Fruit fly (Drosophila melanogaster) Kc167 (cell line): ENCODE measurements around the gene Obp22a.

Source experiments
- Myc ChIP-seq: fragments of >200 bp; optimal IDR thresholded peaks from 2 replicates; lab custom pipeline; 2017; ENCODE audit warnings: missing external identifiers
- Sin3A ChIP-seq: fragments of >200 bp; optimal IDR thresholded peaks from 2 replicates; lab custom pipeline; 2018; ENCODE audit warnings: missing external identifiers
- h ChIP-seq: fragments of >200 bp; optimal IDR thresholded peaks from 3 replicates; lab custom pipeline; 2018; ENCODE audit warnings: missing external identifiers
- insv ChIP-seq: fragments of >200 bp; optimal IDR thresholded peaks from 3 replicates; lab custom pipeline; 2018; ENCODE audit warnings: missing external identifiers
- psq ChIP-seq: fragments of >200 bp; optimal IDR thresholded peaks from 2 replicates; lab custom pipeline; 2017; ENCODE audit warnings: missing external identifiers
- ttk ChIP-seq: sonication (Bioruptor generic); optimal IDR thresholded peaks from 2 replicates; lab custom pipeline; 2017; ENCODE audit warnings: missing external identifiers

The Obp22a gene

dm6 chr2L:1959420-1959819 is 32.5 kb downstream of the Obp22a start:
- TF ChIP-seq ttk = no peak
- TF ChIP-seq insv = no peak
- no peak for TF ChIP-seq Myc (lab: Kevin White, UChicago)
- TF ChIP-seq psq (lab: Kevin White, UChicago) = no peak
- no peak for TF ChIP-seq h (lab: Kevin White, UChicago)
- TF ChIP-seq Sin3A (lab: Kevin White, UChicago) = no peak

- TF ChIP-seq h (lab: Kevin White, UChicago) = no peak
- TF ChIP-seq Sin3A (lab: Kevin White, UChicago) = no peak
- TF ChIP-seq Myc (lab: Kevin White, UChicago) = no peak
- TF ChIP-seq ttk = no peak
Observed at dm6 chr2L:1954541-1954940, 37.4 kb downstream of the Obp22a start.

dm6 chr2L:1947959-1948358 is 44.0 kb downstream of the Obp22a start:
- no peak for TF ChIP-seq Myc (lab: Kevin White, UChicago)
- no peak for TF ChIP-seq h (lab: Kevin White, UChicago)
- no peak for TF ChIP-seq ttk
- no peak for TF ChIP-seq psq (lab: Kevin White, UChicago)
- no peak for TF ChIP-seq Sin3A (lab: Kevin White, UChicago)
- no peak for TF ChIP-seq insv

- TF ChIP-seq psq (lab: Kevin White, UChicago) = no peak
- TF ChIP-seq Sin3A (lab: Kevin White, UChicago) = no peak
- TF ChIP-seq Myc (lab: Kevin White, UChicago) = no peak
- no peak for TF ChIP-seq ttk
- TF ChIP-seq h (lab: Kevin White, UChicago) = no peak
- TF ChIP-seq insv = no peak
Observed at dm6 chr2L:1946628-1947027, 45.3 kb downstream of the Obp22a start, which contains the start of gene CG33673. Gene CG33673 (minus strand): TSS chr2L:1946728.

dm6 chr2L:1945609-1946008 is 46.4 kb downstream of the Obp22a start, which contains the start of gene CG15357:
Gene CG15357 (minus strand): TSS chr2L:1945709.
- TF ChIP-seq h (lab: Kevin White, UChicago) (no peak), psq (lab: Kevin White, UChicago) (no peak), insv (no peak), ttk (no peak), Sin3A (lab: Kevin White, UChicago) (no peak), Myc (lab: Kevin White, UChicago) (no peak)

- TF ChIP-seq insv (no peak), ttk (no peak), psq (lab: Kevin White, UChicago) (no peak), Myc (lab: Kevin White, UChicago) (no peak), h (lab: Kevin White, UChicago) (no peak), Sin3A (lab: Kevin White, UChicago) (no peak)
Observed at dm6 chr2L:1944473-1945110, 47.4 kb downstream of the Obp22a start.
